Worm (Caenorhabditis elegans) whole organism, L3 larva: ENCODE data around the gene haf-7.
"Not testable (repeated sequence)": the region's sequence is repeated elsewhere in the genome, so short reads cannot be mapped to it uniquely, and the experiment has no call there.

Source experiments
- ZK546.5 ChIP-seq: sonication (generic microtip); optimal IDR thresholded peaks from 2 replicates; lab custom pipeline; 2017; ENCODE audit warnings: missing biosample characterization, missing genetic modification characterization
- aly-2 ChIP-seq: fragments of 150-350 bp; optimal IDR thresholded peaks from 2 replicates; lab custom pipeline; 2014; ENCODE audit warnings: missing biosample characterization, missing genetic modification characterization
- ama-1 ChIP-seq: fragments of 150-350 bp; optimal IDR thresholded peaks from 2 replicates; lab custom pipeline; 2018
- ceh-16 ChIP-seq: sonication (generic microtip); optimal IDR thresholded peaks from 2 replicates; lab custom pipeline; 2017; ENCODE audit warnings: missing biosample characterization, missing genetic modification characterization
- ceh-28 ChIP-seq: fragments of 150-350 bp; optimal IDR thresholded peaks from 2 replicates; lab custom pipeline; 2014; ENCODE audit warnings: missing biosample characterization, missing genetic modification reagents, missing genetic modification characterization
- ceh-82 ChIP-seq: fragments of 150-350 bp; optimal IDR thresholded peaks from 2 replicates; lab custom pipeline; 2014; ENCODE audit warnings: missing biosample characterization, missing genetic modification characterization
- daf-12 ChIP-seq: fragments of 150-350 bp; optimal IDR thresholded peaks from 2 replicates; lab custom pipeline; 2014; ENCODE audit warnings: missing biosample characterization, missing genetic modification reagents, missing genetic modification characterization
- egl-27 ChIP-seq: sonication (generic microtip); optimal IDR thresholded peaks from 4 replicates; lab custom pipeline; 2017; ENCODE audit warnings: missing biosample characterization, missing genetic modification reagents, missing genetic modification characterization
- egl-5 ChIP-seq: fragments of 150-350 bp; optimal IDR thresholded peaks from 2 replicates; lab custom pipeline; 2017; ENCODE audit warnings: missing biosample characterization, missing genetic modification reagents, missing genetic modification characterization, inconsistent platforms
- elt-1 ChIP-seq: fragments of 150-350 bp; optimal IDR thresholded peaks from 2 replicates; lab custom pipeline; 2014; ENCODE audit warnings: missing biosample characterization, missing genetic modification characterization
- elt-2 ChIP-seq: sonication (generic microtip); optimal IDR thresholded peaks from 2 replicates; lab custom pipeline; 2016; ENCODE audit warnings: missing genetic modification reagents, mild to moderate bottlenecking, missing genetic modification characterization, missing compliant biosample characterization
- elt-3 ChIP-seq, 3 experiments: fragments of 150-350 bp in 1 of 3; sonication (generic microtip) in 2 of 3; optimal IDR thresholded peaks; 2 replicates in 2 of 3; 4 replicates in 1 of 3; lab custom pipeline; 2014 to 2017; ENCODE audit warnings: missing biosample characterization in 3 of 3, missing genetic modification characterization in 3 of 3
- eor-1 ChIP-seq, 2 experiments: fragments of 150-350 bp; optimal IDR thresholded peaks; 2 replicates each; lab custom pipeline; 2014 to 2018; ENCODE audit warnings: missing biosample characterization in 2 of 2, missing genetic modification characterization in 2 of 2
- fkh-10 ChIP-seq: sonication (generic microtip); optimal IDR thresholded peaks from 2 replicates; lab custom pipeline; 2017; ENCODE audit warnings: missing biosample characterization, missing genetic modification reagents, missing genetic modification characterization
- fkh-2 ChIP-seq: fragments of 150-350 bp; optimal IDR thresholded peaks from 2 replicates; lab custom pipeline; 2014; ENCODE audit warnings: missing biosample characterization, missing genetic modification reagents, missing genetic modification characterization
- hmg-11 ChIP-seq: sonication (generic microtip); optimal IDR thresholded peaks from 2 replicates; lab custom pipeline; 2016; ENCODE audit warnings: missing genetic modification characterization, missing compliant biosample characterization
- jun-1 ChIP-seq: fragments of 150-350 bp; optimal IDR thresholded peaks from 2 replicates; lab custom pipeline; 2014; ENCODE audit warnings: missing biosample characterization, missing genetic modification reagents, missing genetic modification characterization
- lin-15B ChIP-seq: fragments of 150-350 bp; optimal IDR thresholded peaks from 2 replicates; lab custom pipeline; 2014; ENCODE audit warnings: missing biosample characterization, missing genetic modification characterization
- mdl-1 ChIP-seq: fragments of 150-350 bp; optimal IDR thresholded peaks from 2 replicates; lab custom pipeline; 2014; ENCODE audit warnings: missing biosample characterization, missing genetic modification characterization
- mml-1 ChIP-seq: fragments of 150-350 bp; sonication (generic microtip); optimal IDR thresholded peaks from 3 replicates; lab custom pipeline; 2014; ENCODE audit warnings: missing biosample characterization, missing genetic modification characterization
- nfya-1 ChIP-seq: sonication (generic microtip); optimal IDR thresholded peaks from 2 replicates; lab custom pipeline; 2017; ENCODE audit warnings: missing genetic modification characterization, mild to moderate bottlenecking, missing compliant biosample characterization, antibody characterized with exemption, moderate library complexity; ENCODE audit not compliant: insufficient read depth
- nhr-11 ChIP-seq: fragments of 150-350 bp; optimal IDR thresholded peaks from 2 replicates; lab custom pipeline; 2014; ENCODE audit warnings: missing biosample characterization, missing genetic modification characterization
- nhr-12 ChIP-seq: fragments of 150-350 bp; optimal IDR thresholded peaks from 2 replicates; lab custom pipeline; 2014; ENCODE audit warnings: missing biosample characterization, missing genetic modification characterization
- nhr-23 ChIP-seq: fragments of 150-350 bp; optimal IDR thresholded peaks from 2 replicates; lab custom pipeline; 2014; ENCODE audit warnings: missing biosample characterization, missing genetic modification reagents, missing genetic modification characterization
- nhr-237 ChIP-seq: fragments of 150-350 bp; optimal IDR thresholded peaks from 2 replicates; lab custom pipeline; 2014; ENCODE audit warnings: missing biosample characterization, missing genetic modification characterization
- nhr-25 ChIP-seq: sonication (generic microtip); optimal IDR thresholded peaks from 2 replicates; lab custom pipeline; 2017; ENCODE audit warnings: missing biosample characterization, missing genetic modification characterization
- nhr-28 ChIP-seq: fragments of 150-350 bp; optimal IDR thresholded peaks from 2 replicates; lab custom pipeline; 2014; ENCODE audit warnings: missing biosample characterization, missing genetic modification characterization
- nhr-43 ChIP-seq: sonication (generic microtip); optimal IDR thresholded peaks from 2 replicates; lab custom pipeline; 2016; ENCODE audit warnings: mild to moderate bottlenecking, missing genetic modification characterization, missing compliant biosample characterization; ENCODE audit not compliant: poor library complexity, severe bottlenecking
- nhr-67 ChIP-seq: fragments of 150-350 bp; optimal IDR thresholded peaks from 2 replicates; lab custom pipeline; 2014; ENCODE audit warnings: missing biosample characterization, missing genetic modification characterization
- nhr-76 ChIP-seq: fragments of 150-350 bp; sonication (generic microtip); optimal IDR thresholded peaks from 5 replicates; lab custom pipeline; 2014; ENCODE audit warnings: missing biosample characterization, missing genetic modification characterization
- nhr-77 ChIP-seq: fragments of 150-350 bp; optimal IDR thresholded peaks from 2 replicates; lab custom pipeline; 2014; ENCODE audit warnings: missing biosample characterization, missing genetic modification characterization
- pqm-1 ChIP-seq: fragments of 150-350 bp; optimal IDR thresholded peaks from 2 replicates; lab custom pipeline; 2017; ENCODE audit warnings: missing biosample characterization, missing genetic modification characterization, inconsistent platforms
- sea-2 ChIP-seq: fragments of 150-350 bp; sonication (generic microtip); optimal IDR thresholded peaks from 4 replicates; lab custom pipeline; 2014; ENCODE audit warnings: missing biosample characterization, missing genetic modification reagents, missing genetic modification characterization
- skn-1 ChIP-seq: fragments of 150-350 bp; optimal IDR thresholded peaks from 2 replicates; lab custom pipeline; 2014; ENCODE audit warnings: missing biosample characterization, missing genetic modification characterization
- snpc-4 ChIP-seq: fragments of 150-350 bp; optimal IDR thresholded peaks from 2 replicates; lab custom pipeline; 2014; ENCODE audit warnings: missing biosample characterization, missing genetic modification characterization
- unc-39 ChIP-seq: sonication (generic microtip); optimal IDR thresholded peaks from 4 replicates; lab custom pipeline; 2017; ENCODE audit warnings: missing biosample characterization, missing genetic modification characterization
- unc-62 ChIP-seq: fragments of 150-350 bp; sonication (generic microtip); optimal IDR thresholded peaks from 4 replicates; lab custom pipeline; 2014; ENCODE audit warnings: missing biosample characterization, missing genetic modification reagents, missing genetic modification characterization
- zag-1 ChIP-seq: fragments of 150-350 bp; optimal IDR thresholded peaks from 2 replicates; lab custom pipeline; 2014; ENCODE audit warnings: missing biosample characterization, missing genetic modification characterization
- ztf-11 ChIP-seq: fragments of 150-350 bp; optimal IDR thresholded peaks from 2 replicates; lab custom pipeline; 2014; ENCODE audit warnings: missing biosample characterization, missing genetic modification characterization
- ztf-4 ChIP-seq: fragments of 150-350 bp; optimal IDR thresholded peaks from 2 replicates; lab custom pipeline; 2014; ENCODE audit warnings: missing biosample characterization, missing genetic modification characterization

haf-7 gene

DNA sequence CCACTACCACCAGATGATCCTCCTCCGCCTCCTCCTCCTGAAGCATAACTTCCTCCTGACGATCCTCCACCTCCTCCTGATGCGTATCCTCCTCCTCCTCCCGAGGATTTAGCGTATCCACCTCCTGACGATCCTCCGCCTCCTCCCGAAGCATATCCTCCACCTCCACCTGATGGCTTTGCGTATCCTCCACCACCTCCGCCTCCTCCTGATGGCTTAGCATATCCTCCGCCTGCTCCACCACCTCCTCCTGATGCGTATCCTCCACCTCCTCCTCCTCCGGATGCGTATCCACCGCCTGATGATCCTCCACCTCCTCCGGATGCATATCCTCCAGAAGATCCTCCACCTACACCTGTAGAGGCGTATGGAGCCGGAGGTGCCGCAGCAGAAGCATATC, 28.2 kb upstream of the haf-7 start:
- TF ChIP-seq eor-1 (tag; optimal IDR thresholded peaks at IDR 0.05; lab: Kevin White, UChicago) (no peak), elt-3 (tag; optimal IDR thresholded peaks at IDR 0.05; lab: Kevin White, UChicago) (no peak), nhr-67 (no peak)

DNA sequence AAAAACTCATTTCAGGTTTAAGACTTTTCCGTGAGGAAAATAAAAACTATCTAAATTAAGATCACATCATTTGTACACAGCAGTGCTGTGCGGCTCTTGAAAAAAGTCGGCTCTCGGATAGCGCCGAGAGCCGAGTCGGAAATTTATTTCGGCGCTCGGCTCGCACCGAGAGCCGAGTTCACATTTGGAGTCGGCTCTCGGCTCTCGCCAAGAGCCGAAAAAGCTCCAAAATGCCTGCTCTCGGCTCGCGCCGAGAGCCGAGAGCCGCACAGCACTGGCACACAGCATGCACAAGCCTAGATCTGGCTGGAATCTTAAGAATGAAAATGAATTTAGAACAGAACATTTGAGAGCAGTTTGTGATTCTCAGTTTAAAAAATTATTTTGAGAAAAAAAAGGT, 26.1 kb upstream of the haf-7 start:
- TF ChIP-seq nhr-11 = no peak
- TF ChIP-seq fkh-2 (tag; lab: Kevin White, UChicago) = no peak
- no peak for TF ChIP-seq nhr-237
- no peak for TF ChIP-seq elt-1 (tag; lab: Kevin White, UChicago)
- TF ChIP-seq ztf-4 (tag; lab: Kevin White, UChicago) = no peak
- no peak for TF ChIP-seq egl-5 (tag; lab: Kevin White, UChicago)
- TF ChIP-seq nhr-67 = no peak
- no peak for TF ChIP-seq ZK546.5 (tag; lab: Kevin White, UChicago)
- no peak for TF ChIP-seq nfya-1 (tag; lab: Kevin White, UChicago)
- no peak for TF ChIP-seq mml-1 (tag; lab: Kevin White, UChicago)
- TF ChIP-seq unc-39 (tag; lab: Kevin White, UChicago) = no peak
- TF ChIP-seq ceh-82 (tag; lab: Kevin White, UChicago) = no peak
- no peak for TF ChIP-seq jun-1
- no peak for TF ChIP-seq snpc-4 (tag; lab: Kevin White, UChicago)
- no peak for TF ChIP-seq fkh-10 (GFP tag; lab: Kevin White, UChicago)
- TF ChIP-seq nhr-77 = no peak
- no peak for TF ChIP-seq aly-2 (tag; lab: Kevin White, UChicago)
- no peak for TF ChIP-seq elt-2 (tag; lab: Kevin White, UChicago)
- no peak for TF ChIP-seq nhr-23 (tag; lab: Kevin White, UChicago)
- no peak for TF ChIP-seq skn-1 (tag; lab: Kevin White, UChicago)

DNA sequence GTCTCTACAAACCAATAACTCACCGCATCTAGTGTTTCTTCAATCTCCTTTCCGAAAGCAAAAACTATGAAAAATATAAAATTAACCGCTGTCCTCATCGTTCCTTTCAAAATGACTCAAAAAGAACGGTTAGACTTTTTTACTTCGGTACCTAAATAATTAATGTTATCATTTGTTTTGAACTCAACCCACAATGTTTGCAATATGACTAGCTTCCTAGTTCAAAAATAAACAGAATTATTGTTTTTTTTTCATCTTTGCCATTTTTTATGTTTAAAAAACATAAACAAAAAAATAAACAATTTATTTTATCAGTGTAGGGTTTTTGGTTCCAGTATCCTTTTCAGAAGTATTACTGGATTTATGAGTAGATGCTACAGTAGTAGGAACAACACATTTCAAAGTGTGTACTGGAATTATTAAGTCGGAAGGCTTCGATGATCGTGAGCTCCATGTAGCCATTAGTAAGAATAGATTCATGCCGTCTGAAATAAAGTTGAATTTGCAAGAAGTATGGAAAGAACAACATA, 24.4 kb upstream of the haf-7 start, which contains the start of the genes lipl-8 and Y50E8A.22:
Gene lipl-8 (minus strand): TSS at position 101 of the 530 bp plus-strand sequence.
Gene Y50E8A.22 (minus strand): TSS at position 480 of the 530 bp plus-strand sequence.
- TF ChIP-seq ceh-16 (no peak), nhr-11 (no peak), ceh-82 (tag; lab: Kevin White, UChicago) (no peak), unc-39 (tag; lab: Kevin White, UChicago) (no peak), nhr-25 (tag; lab: Kevin White, UChicago) (no peak), ztf-4 (tag; lab: Kevin White, UChicago) (no peak), unc-62 (GFP tag; lab: Kevin White, UChicago) (no peak), elt-1 (tag; lab: Kevin White, UChicago) (no peak), egl-27 (tag; lab: Kevin White, UChicago) (no peak), pqm-1 (tag; lab: Kevin White, UChicago) (no peak), fkh-10 (GFP tag; lab: Kevin White, UChicago) (no peak), mdl-1 (no peak), jun-1 (no peak), nhr-28 (tag; lab: Kevin White, UChicago) (no peak), nhr-77 (no peak)

DNA sequence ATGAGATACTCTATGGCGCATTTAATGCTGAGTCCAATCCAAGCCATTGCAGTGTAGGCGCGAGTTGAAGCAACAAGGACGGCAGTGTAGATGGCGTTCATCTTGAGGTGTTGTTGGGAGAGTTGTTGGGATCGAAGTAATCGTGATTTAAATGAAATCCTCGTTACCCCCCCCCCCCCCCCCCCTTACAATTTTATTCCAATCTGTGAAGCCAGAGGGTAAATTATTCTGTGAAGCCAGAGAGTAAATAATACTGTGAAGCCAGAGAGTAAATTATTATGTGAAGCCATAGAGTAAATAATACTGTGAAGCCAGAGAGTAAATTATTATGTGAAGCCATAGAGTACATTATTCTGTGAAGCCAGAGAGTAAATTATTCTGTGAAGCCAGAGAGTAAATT, 22.7 kb upstream of the haf-7 start, which contains the start of gene nspa-10:
Gene nspa-10 (minus strand): TSS at position 101 of the 400 bp plus-strand sequence.
- TF ChIP-seq nhr-23 (tag; lab: Kevin White, UChicago); ztf-4 (tag; lab: Kevin White, UChicago); daf-12: not testable (repeated sequence)

DNA sequence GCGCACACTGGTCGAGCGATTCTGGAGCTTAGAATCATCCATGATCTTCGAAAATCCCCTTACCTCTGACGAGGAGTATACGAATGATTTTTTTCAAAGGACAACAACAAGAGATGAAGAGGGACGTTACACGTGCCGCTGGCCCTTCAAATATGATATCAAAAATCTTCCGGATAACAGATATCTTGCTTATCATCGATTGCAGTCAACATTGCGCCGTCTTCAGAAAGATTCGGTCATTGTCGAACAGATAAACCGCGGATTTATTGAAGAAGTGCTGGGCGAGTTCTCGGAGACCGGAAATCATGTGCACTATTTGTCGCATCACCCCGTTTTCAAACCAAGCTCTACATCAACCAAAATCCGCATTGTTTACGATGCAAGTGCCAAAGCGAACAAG, 10.5 kb upstream of the haf-7 start:
- TF ChIP-seq nhr-12 (tag; lab: Kevin White, UChicago) (no peak), jun-1 (no peak), lin-15B (no peak), nhr-76 (tag; lab: Kevin White, UChicago) (no peak), sea-2 (no peak), eor-1 (tag; optimal IDR thresholded peaks at IDR 0.05; lab: Kevin White, UChicago) (no peak), elt-3 (tag; optimal IDR thresholded peaks at IDR 0.05; lab: Kevin White, UChicago) (no peak), ama-1 (lab: Kevin White, UChicago) (no peak), zag-1 (tag; lab: Kevin White, UChicago) (no peak), ceh-28 (tag; lab: Kevin White, UChicago) (no peak), hmg-11 (tag; lab: Kevin White, UChicago) (no peak), egl-5 (tag; lab: Kevin White, UChicago) (no peak), nhr-43 (no peak), skn-1 (tag; lab: Kevin White, UChicago) (no peak), nhr-237 (no peak), fkh-10 (GFP tag; lab: Kevin White, UChicago) (no peak), egl-27 (tag; lab: Kevin White, UChicago) (no peak), ztf-11 (tag; lab: Kevin White, UChicago) (no peak), mml-1 (tag; lab: Kevin White, UChicago) (no peak), elt-1 (tag; lab: Kevin White, UChicago) (no peak)
